Worm (Caenorhabditis elegans) whole organism, L2 larva: Measurements from ENCODE around the gene rga-5.

Source experiments
- C34F6.9 ChIP-seq: fragments of 150-350 bp; optimal IDR thresholded peaks from 2 replicates; lab custom pipeline; 2014; ENCODE audit warnings: missing biosample characterization, missing genetic modification characterization
- R02D3.7 ChIP-seq: fragments of 150-350 bp; optimal IDR thresholded peaks from 2 replicates; lab custom pipeline; 2014; ENCODE audit warnings: missing biosample characterization, missing genetic modification characterization
- ZK546.5 ChIP-seq: sonication (generic microtip); optimal IDR thresholded peaks from 2 replicates; lab custom pipeline; 2017; ENCODE audit warnings: missing biosample characterization, missing genetic modification characterization
- alr-1 ChIP-seq: fragments of 150-350 bp; optimal IDR thresholded peaks from 2 replicates; lab custom pipeline; 2014; ENCODE audit warnings: missing biosample characterization, missing genetic modification characterization
- ama-1 ChIP-seq: fragments of 150-350 bp; optimal IDR thresholded peaks from 2 replicates; lab custom pipeline; 2018; ENCODE audit warnings: inconsistent platforms
- blmp-1 ChIP-seq: sonication (generic microtip); optimal IDR thresholded peaks from 2 replicates; lab custom pipeline; 2017; ENCODE audit warnings: missing genetic modification characterization, mild to moderate bottlenecking, missing compliant biosample characterization, antibody characterized with exemption, moderate library complexity; ENCODE audit not compliant: insufficient read depth
- ceh-16 ChIP-seq: fragments of 150-350 bp; optimal IDR thresholded peaks from 2 replicates; lab custom pipeline; 2014; ENCODE audit warnings: missing biosample characterization, missing genetic modification characterization
- ceh-82 ChIP-seq: fragments of 150-350 bp; optimal IDR thresholded peaks from 2 replicates; lab custom pipeline; 2014; ENCODE audit warnings: missing biosample characterization, missing genetic modification characterization
- crh-2 ChIP-seq: sonication (generic microtip); optimal IDR thresholded peaks from 2 replicates; lab custom pipeline; 2017; ENCODE audit warnings: missing biosample characterization, missing genetic modification characterization
- dmd-4 ChIP-seq: sonication (generic microtip); optimal IDR thresholded peaks from 2 replicates; lab custom pipeline; 2017; ENCODE audit warnings: missing biosample characterization, missing genetic modification characterization
- elt-1 ChIP-seq: fragments of 150-350 bp; optimal IDR thresholded peaks from 2 replicates; lab custom pipeline; 2014; ENCODE audit warnings: missing biosample characterization, missing genetic modification characterization
- elt-3 ChIP-seq: sonication (generic microtip); optimal IDR thresholded peaks from 2 replicates; lab custom pipeline; 2017; ENCODE audit warnings: missing biosample characterization, missing genetic modification characterization
- fos-1 ChIP-seq: fragments of 150-350 bp; optimal IDR thresholded peaks from 2 replicates; lab custom pipeline; 2014; ENCODE audit warnings: missing biosample characterization, missing genetic modification characterization
- gmeb-1 ChIP-seq: fragments of 150-350 bp; optimal IDR thresholded peaks from 2 replicates; lab custom pipeline; 2014; ENCODE audit warnings: missing biosample characterization, missing genetic modification characterization
- lin-13 ChIP-seq: fragments of 150-350 bp; optimal IDR thresholded peaks from 2 replicates; lab custom pipeline; 2014; ENCODE audit warnings: missing biosample characterization, missing genetic modification reagents, missing genetic modification characterization
- lsy-2 ChIP-seq, 2 experiments: fragments of 150-350 bp in 1 of 2; sonication (generic microtip) in 1 of 2; optimal IDR thresholded peaks; 2 replicates each; lab custom pipeline; 2014 to 2017; ENCODE audit warnings: missing biosample characterization in 2 of 2, missing genetic modification characterization in 2 of 2
- mab-5 ChIP-seq: fragments of 150-350 bp; optimal IDR thresholded peaks from 2 replicates; lab custom pipeline; 2014; ENCODE audit warnings: missing biosample characterization, missing genetic modification characterization
- mbf-1 ChIP-seq: sonication (generic microtip); optimal IDR thresholded peaks from 2 replicates; lab custom pipeline; 2017; ENCODE audit warnings: missing biosample characterization, missing genetic modification characterization
- mdl-1 ChIP-seq, 2 experiments: fragments of 150-350 bp in 1 of 2; sonication (generic microtip) in 1 of 2; optimal IDR thresholded peaks; 2 replicates each; lab custom pipeline; 2017; ENCODE audit warnings: missing biosample characterization in 2 of 2, missing genetic modification characterization in 2 of 2
- nhr-10 ChIP-seq: sonication (generic microtip); optimal IDR thresholded peaks from 2 replicates; lab custom pipeline; 2017; ENCODE audit warnings: missing biosample characterization, missing genetic modification characterization
- nhr-11 ChIP-seq: fragments of 150-350 bp; optimal IDR thresholded peaks from 2 replicates; lab custom pipeline; 2014; ENCODE audit warnings: missing biosample characterization, missing genetic modification characterization
- nhr-12 ChIP-seq: fragments of 150-350 bp; optimal IDR thresholded peaks from 2 replicates; lab custom pipeline; 2014; ENCODE audit warnings: missing biosample characterization, missing genetic modification characterization
- nhr-129 ChIP-seq: fragments of 150-350 bp; optimal IDR thresholded peaks from 2 replicates; lab custom pipeline; 2014; ENCODE audit warnings: missing biosample characterization, missing genetic modification characterization
- nhr-21 ChIP-seq: fragments of 150-350 bp; optimal IDR thresholded peaks from 2 replicates; lab custom pipeline; 2014; ENCODE audit warnings: missing biosample characterization, missing genetic modification characterization
- nhr-23 ChIP-seq: fragments of 150-350 bp; optimal IDR thresholded peaks from 2 replicates; lab custom pipeline; 2014; ENCODE audit warnings: missing biosample characterization, missing genetic modification reagents, missing genetic modification characterization
- nhr-237 ChIP-seq: fragments of 150-350 bp; optimal IDR thresholded peaks from 2 replicates; lab custom pipeline; 2014; ENCODE audit warnings: missing biosample characterization, missing genetic modification characterization
- nhr-25 ChIP-seq: fragments of 150-350 bp; sonication (generic microtip); optimal IDR thresholded peaks from 3 replicates; lab custom pipeline; 2014; ENCODE audit warnings: missing biosample characterization, missing genetic modification characterization
- nhr-6 ChIP-seq: fragments of 150-350 bp; optimal IDR thresholded peaks from 2 replicates; lab custom pipeline; 2014; ENCODE audit warnings: missing biosample characterization, missing genetic modification characterization
- peb-1 ChIP-seq: fragments of 150-350 bp; optimal IDR thresholded peaks from 2 replicates; lab custom pipeline; 2014; ENCODE audit warnings: missing biosample characterization, missing genetic modification characterization
- sem-4 ChIP-seq: fragments of 150-350 bp; optimal IDR thresholded peaks from 2 replicates; lab custom pipeline; 2014; ENCODE audit warnings: missing biosample characterization, missing genetic modification reagents, missing genetic modification characterization
- skn-1 ChIP-seq: sonication (generic microtip); optimal IDR thresholded peaks from 2 replicates; lab custom pipeline; 2017; ENCODE audit warnings: missing biosample characterization, missing genetic modification characterization
- sma-3 ChIP-seq: sonication (generic microtip); optimal IDR thresholded peaks from 2 replicates; lab custom pipeline; 2016; ENCODE audit warnings: missing genetic modification reagents, missing genetic modification characterization, missing compliant biosample characterization
- sma-9 ChIP-seq, 2 experiments: fragments of 150-350 bp in 1 of 2; sonication (generic microtip) in 1 of 2; optimal IDR thresholded peaks; 2 replicates each; lab custom pipeline; 2014 to 2016; ENCODE audit warnings: missing genetic modification characterization in 2 of 2, mild to moderate bottlenecking in 1 of 2, missing biosample characterization in 1 of 2, missing compliant biosample characterization in 1 of 2, missing genetic modification reagents in 1 of 2, moderate library complexity in 1 of 2
- snpc-4 ChIP-seq: fragments of 150-350 bp; optimal IDR thresholded peaks from 2 replicates; lab custom pipeline; 2014; ENCODE audit warnings: missing biosample characterization, missing genetic modification characterization
- unc-39 ChIP-seq: fragments of 150-350 bp; optimal IDR thresholded peaks from 2 replicates; lab custom pipeline; 2014; ENCODE audit warnings: missing biosample characterization, missing genetic modification characterization
- unc-55 ChIP-seq: fragments of 150-350 bp; sonication (generic microtip); optimal IDR thresholded peaks from 3 replicates; lab custom pipeline; 2014; ENCODE audit warnings: missing biosample characterization, missing genetic modification reagents, missing genetic modification characterization
- unc-62 ChIP-seq: fragments of 150-350 bp; optimal IDR thresholded peaks from 2 replicates; lab custom pipeline; 2014; ENCODE audit warnings: missing biosample characterization, missing genetic modification reagents, missing genetic modification characterization
- zag-1 ChIP-seq: fragments of 150-350 bp; optimal IDR thresholded peaks from 2 replicates; lab custom pipeline; 2014; ENCODE audit warnings: missing biosample characterization, missing genetic modification characterization
- ztf-11 ChIP-seq: sonication (generic microtip); optimal IDR thresholded peaks from 2 replicates; lab custom pipeline; 2017; ENCODE audit warnings: missing biosample characterization, missing genetic modification characterization
- ztf-4 ChIP-seq: fragments of 150-350 bp; optimal IDR thresholded peaks from 2 replicates; lab custom pipeline; 2014; ENCODE audit warnings: missing biosample characterization, missing genetic modification characterization

The rga-5 gene

ce11 chrIV:13783237-13784012, 44.3 kb upstream of the rga-5 start, which contains the start of gene iscu-1 (continued):
- TF ChIP-seq nhr-10 (tag; lab: Kevin White, UChicago) (no peak), ceh-82 (tag; lab: Kevin White, UChicago) (no peak), ztf-4 (no peak), unc-62 (GFP tag; lab: Kevin White, UChicago) (no peak), nhr-21 (tag; lab: Kevin White, UChicago) (no peak), skn-1 (tag; lab: Kevin White, UChicago) (no peak), peb-1 (no peak)

DNA sequence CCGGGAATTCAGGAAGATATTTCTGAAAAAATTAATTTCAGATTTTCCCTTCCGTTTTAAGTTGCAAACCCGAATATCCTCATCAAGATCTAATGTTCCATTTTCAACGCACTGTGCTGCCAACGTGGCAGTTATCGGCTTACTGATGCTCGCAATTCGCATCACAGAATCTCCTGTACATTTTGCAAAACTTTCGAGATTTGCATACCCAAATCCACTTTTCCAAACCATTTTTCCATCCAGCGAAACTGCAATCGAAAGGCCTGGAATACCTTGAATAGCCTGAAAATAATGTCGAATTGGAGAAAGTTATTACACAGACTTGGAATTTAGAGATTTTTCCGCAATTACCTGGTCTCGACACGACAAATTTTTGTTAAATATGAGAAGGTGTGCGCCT, 42.9 kb upstream of the rga-5 start:
- TF ChIP-seq elt-3 (tag; lab: Kevin White, UChicago): no peak
- peak; percentile 44 for TF ChIP-seq nhr-129 (tag; lab: Kevin White, UChicago)
- TF ChIP-seq ama-1: peak; percentile 17
- TF ChIP-seq, all 48 proteins: peak for 2

- TF ChIP-seq mbf-1 (tag; lab: Kevin White, UChicago) (no peak), unc-39 (tag; lab: Kevin White, UChicago) (no peak), blmp-1 (tag; lab: Kevin White, UChicago) (no peak), alr-1 (tag; lab: Kevin White, UChicago) (no peak), ceh-16 (tag; lab: Kevin White, UChicago) (no peak), gmeb-1 (tag; lab: Kevin White, UChicago) (no peak), dmd-4 (tag; lab: Kevin White, UChicago) (no peak), R02D3.7 (tag; lab: Kevin White, UChicago) (no peak), fos-1 (tag; lab: Kevin White, UChicago) (no peak), peb-1 (no peak)
Observed at ce11 chrIV:13785545-13785944, 42.1 kb upstream of the rga-5 start, which contains the start of gene lact-9. Gene lact-9, minus strand, starts transcription at chrIV:13785645.

DNA sequence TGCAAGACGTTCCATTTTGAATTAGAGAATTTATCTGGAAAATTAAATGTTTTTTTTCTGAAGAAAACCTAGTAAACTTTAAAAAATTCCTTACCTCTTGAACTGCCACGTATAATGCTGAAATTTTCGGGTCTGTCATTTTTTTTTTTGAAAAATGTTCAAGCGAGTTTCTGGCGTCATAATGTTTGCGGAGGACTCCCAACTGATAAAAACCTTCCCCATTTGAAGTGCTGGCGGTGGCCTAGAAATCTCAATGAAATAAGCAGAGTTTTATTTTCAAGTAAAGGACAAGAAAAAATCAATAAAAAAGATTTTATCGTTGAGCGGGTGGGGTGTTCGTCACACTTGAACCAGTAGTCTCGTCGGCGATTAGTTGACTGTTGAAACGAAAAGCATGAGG, 41.0 kb upstream of the rga-5 start, which contains the start of gene icap-1:
Gene icap-1 (minus strand): TSS at position 272 of the 400 bp plus-strand sequence.
- TF ChIP-seq crh-2 (tag; lab: Kevin White, UChicago) (peak; percentile 22), C34F6.9 (tag; lab: Kevin White, UChicago) (no peak), nhr-237 (tag; lab: Kevin White, UChicago) (no peak), mab-5 (no peak), nhr-6 (tag; lab: Kevin White, UChicago) (no peak), fos-1 (tag; lab: Kevin White, UChicago) (peak; percentile 58), unc-55 (GFP tag; lab: Kevin White, UChicago) (peak; percentile 10)

DNA sequence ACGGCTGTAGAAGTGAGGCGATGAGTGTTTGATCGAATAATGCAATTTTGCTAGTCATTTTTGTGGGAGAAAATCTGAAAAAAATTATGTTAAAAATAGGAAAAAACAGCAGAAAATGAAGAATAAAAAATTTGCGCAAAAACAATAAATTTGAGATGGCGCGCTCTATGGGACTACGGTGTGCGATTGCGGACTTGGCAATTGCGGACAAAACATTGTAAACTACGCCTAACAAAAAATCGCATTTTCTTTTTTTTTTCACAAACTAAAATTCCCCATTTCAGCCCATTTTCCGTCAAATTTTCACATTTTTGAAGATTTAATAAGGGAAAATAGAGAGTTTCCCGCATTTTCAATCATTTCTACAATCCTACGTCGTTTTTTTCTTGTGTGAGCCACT, 39.0 kb upstream of the rga-5 start, which contains the start of the genes sas-6 and Y45F10D.7:
Gene sas-6 (minus strand): TSS at position 80 of the 400 bp plus-strand sequence.
Gene Y45F10D.7 (plus strand): TSS at position 256 of the 400 bp plus-strand sequence.
- peak; percentile 61 for TF ChIP-seq lin-13
- no peak for TF ChIP-seq elt-3 (tag; lab: Kevin White, UChicago)
- TF ChIP-seq nhr-6 (tag; lab: Kevin White, UChicago): no peak
- TF ChIP-seq lsy-2 (tag; optimal IDR thresholded peaks at IDR 0.05; lab: Kevin White, UChicago): peak; percentile 95 to 99
- no peak for TF ChIP-seq peb-1
- no peak for TF ChIP-seq ztf-4
- no peak for TF ChIP-seq ZK546.5 (tag; lab: Kevin White, UChicago)
- no peak for TF ChIP-seq ama-1
- no peak for TF ChIP-seq sem-4 (tag; lab: Kevin White, UChicago)
- TF ChIP-seq ceh-16 (tag; lab: Kevin White, UChicago): no peak
- TF ChIP-seq unc-62 (GFP tag; lab: Kevin White, UChicago): no peak
- peak; percentile 17 for TF ChIP-seq fos-1 (tag; lab: Kevin White, UChicago)
- no peak for TF ChIP-seq ceh-82 (tag; lab: Kevin White, UChicago)
- peak; percentile 73 for TF ChIP-seq crh-2 (tag; lab: Kevin White, UChicago)
- TF ChIP-seq mbf-1 (tag; lab: Kevin White, UChicago): no peak
- TF ChIP-seq sma-3 (GFP tag; lab: Kevin White, UChicago): peak; percentile 11
- no peak for TF ChIP-seq nhr-23 (tag; lab: Kevin White, UChicago)
- TF ChIP-seq sma-9 (GFP tag; optimal IDR thresholded peaks at IDR 0.05; lab: Kevin White, UChicago): no peak
- no peak for TF ChIP-seq sma-9 (tag; optimal IDR thresholded peaks at IDR 0.05; lab: Kevin White, UChicago)
- no peak for TF ChIP-seq nhr-237 (tag; lab: Kevin White, UChicago)
- peak; percentile 45 for TF ChIP-seq mab-5
- TF ChIP-seq zag-1 (tag; lab: Kevin White, UChicago): no peak
- no peak for TF ChIP-seq ztf-11 (tag; lab: Kevin White, UChicago)
- TF ChIP-seq mdl-1 (tag; optimal IDR thresholded peaks at IDR 0.05; lab: Kevin White, UChicago): no peak
- TF ChIP-seq snpc-4: no peak
- TF ChIP-seq nhr-129 (tag; lab: Kevin White, UChicago): peak; percentile 86
- TF ChIP-seq R02D3.7 (tag; lab: Kevin White, UChicago): no peak
- TF ChIP-seq alr-1 (tag; lab: Kevin White, UChicago): no peak
- TF ChIP-seq gmeb-1 (tag; lab: Kevin White, UChicago): peak; percentile 86
- TF ChIP-seq skn-1 (tag; lab: Kevin White, UChicago): no peak
- TF ChIP-seq C34F6.9 (tag; lab: Kevin White, UChicago): peak; percentile 77
- no peak for TF ChIP-seq dmd-4 (tag; lab: Kevin White, UChicago)
- no peak for TF ChIP-seq nhr-11 (tag; lab: Kevin White, UChicago)
- no peak for TF ChIP-seq elt-1 (tag; lab: Kevin White, UChicago)
- no peak for TF ChIP-seq nhr-12 (tag; lab: Kevin White, UChicago)
- peak; percentile 33 for TF ChIP-seq nhr-25 (tag; lab: Kevin White, UChicago)
- TF ChIP-seq unc-39 (tag; lab: Kevin White, UChicago): no peak
